Fruit fly (Drosophila melanogaster) S2 (cell line): ENCODE results near the gene Ntl.

Experiments used
- CG8478 ChIP-seq: fragments of >200 bp; optimal IDR thresholded peaks from 2 replicates; lab custom pipeline; 2018
- CTCF ChIP-seq, 2 experiments: fragments of >200 bp; optimal IDR thresholded peaks; 2 replicates each; lab custom pipeline; 2018

dm6 chr2L:7741437-7741836 is 30.8 kb downstream of the Ntl start, which contains the start of gene Acp1:
- TF ChIP-seq CG8478 (no peak), CTCF (optimal IDR thresholded peaks at IDR 0.05; lab: Kevin White, UChicago) (no peak)
